Worm (Caenorhabditis elegans) whole organism, young adult: ENCODE results near the gene F35H10.5.

Source experiments
- B0035.1 ChIP-seq: sonication (generic microtip); optimal IDR thresholded peaks from 2 replicates; lab custom pipeline; 2016; ENCODE audit warnings: missing genetic modification characterization, mild to moderate bottlenecking, missing compliant biosample characterization, missing genotype, missing genetic modification reagents
- B0261.1 ChIP-seq: sonication (generic microtip); optimal IDR thresholded peaks from 2 replicates; lab custom pipeline; 2016; ENCODE audit warnings: mild to moderate bottlenecking, missing genetic modification characterization, moderate library complexity, missing compliant biosample characterization
- B0336.3 ChIP-seq: fragments of 200-800 bp; sonication (Bioruptor generic); IDR thresholded peaks from 2 replicates; pipeline ENCODE4 v1.3.6; 2022; ENCODE audit warnings: missing genetic modification characterization, missing compliant biosample characterization
- D2030.7 ChIP-seq: fragments of 200-800 bp; sonication (Bioruptor generic); IDR thresholded peaks from 2 replicates; pipeline ENCODE4 v1.3.6; 2022; ENCODE audit warnings: missing genetic modification reagents, missing genetic modification characterization, missing compliant biosample characterization
- F22D6.2 ChIP-seq: sonication (generic microtip); optimal IDR thresholded peaks from 2 replicates; lab custom pipeline; 2016; ENCODE audit warnings: mild to moderate bottlenecking, missing genetic modification characterization, missing compliant biosample characterization
- F23B12.7 ChIP-seq: sonication (generic microtip); optimal IDR thresholded peaks from 2 replicates; lab custom pipeline; 2017; ENCODE audit warnings: missing genetic modification characterization, mild to moderate bottlenecking, missing compliant biosample characterization, antibody characterized with exemption, moderate library complexity; ENCODE audit not compliant: insufficient read depth
- F37B4.10 ChIP-seq: fragments of 200-800 bp; sonication (Bioruptor generic); IDR thresholded peaks from 2 replicates; pipeline ENCODE4 v1.3.6; 2022; ENCODE audit warnings: missing genetic modification characterization, missing compliant biosample characterization
- F39B2.1 ChIP-seq: fragments of 200-800 bp; sonication (Bioruptor generic); IDR thresholded peaks from 2 replicates; pipeline ENCODE4 v1.3.6; 2022; ENCODE audit warnings: missing genetic modification reagents, missing genetic modification characterization, missing compliant biosample characterization
- K11D2.4 ChIP-seq: fragments of 200-800 bp; sonication (Bioruptor generic); IDR thresholded peaks from 2 replicates; pipeline ENCODE4 v1.3.6; 2022; ENCODE audit warnings: missing genetic modification reagents, missing genetic modification characterization, missing compliant biosample characterization
- Y53F4B.3 ChIP-seq: fragments of 200-800 bp; sonication (Bioruptor generic); IDR thresholded peaks from 2 replicates; pipeline ENCODE4 v1.3.6; 2022; ENCODE audit warnings: missing genetic modification reagents, missing genetic modification characterization, missing compliant biosample characterization
- Y95B8A.8 ChIP-seq: fragments of 200-800 bp; sonication (Bioruptor generic); IDR thresholded peaks from 2 replicates; pipeline ENCODE4 v1.3.6; 2022; ENCODE audit warnings: missing genetic modification reagents, missing genetic modification characterization, missing compliant biosample characterization
- ama-1 ChIP-seq, 3 experiments: fragments of 150-350 bp in 1 of 3; sonication (generic microtip) in 2 of 3; optimal IDR thresholded peaks; 2 replicates each; lab custom pipeline; 2014 to 2018; ENCODE audit warnings: missing biosample characterization in 2 of 3, missing genetic modification characterization in 2 of 3, missing genetic modification reagents in 2 of 3
- attf-6 ChIP-seq: fragments of 200-800 bp; sonication (Bioruptor generic); IDR thresholded peaks from 2 replicates; pipeline ENCODE4 v1.3.6; 2022; ENCODE audit warnings: missing genetic modification reagents, missing genetic modification characterization, missing compliant biosample characterization
- ccch-3 ChIP-seq: fragments of 200-800 bp; sonication (Bioruptor generic); optimal IDR thresholded peaks from 2 replicates; lab custom pipeline; 2018; ENCODE audit warnings: mild to moderate bottlenecking, missing genetic modification characterization, missing compliant biosample characterization
- cebp-1 ChIP-seq, 2 experiments: fragments of 200-800 bp in 1 of 2; sonication (Bioruptor generic) in 1 of 2; sonication (generic microtip) in 1 of 2; IDR thresholded peaks in 1 of 2; optimal IDR thresholded peaks in 1 of 2; 2 replicates each; pipeline versions ENCODE4 v1.3.6 to Lab custom; 2017 to 2022; ENCODE audit warnings: missing compliant biosample characterization in 2 of 2, missing genetic modification characterization in 2 of 2, mild to moderate bottlenecking in 1 of 2, missing genetic modification reagents in 1 of 2, moderate library complexity in 1 of 2
- ceh-100 ChIP-seq: fragments of 200-800 bp; sonication (Bioruptor generic); IDR thresholded peaks from 2 replicates; pipeline ENCODE4 v1.3.6; 2022; ENCODE audit warnings: missing genetic modification reagents, missing genetic modification characterization, missing compliant biosample characterization
- ceh-27 ChIP-seq: fragments of 200-800 bp; sonication (Bioruptor generic); optimal IDR thresholded peaks from 2 replicates; lab custom pipeline; 2018; ENCODE audit warnings: mild to moderate bottlenecking, missing genetic modification characterization, moderate library complexity, missing compliant biosample characterization
- ceh-58 ChIP-seq: fragments of 200-800 bp; sonication (Bioruptor generic); IDR thresholded peaks from 2 replicates; pipeline ENCODE4 v1.3.6; 2022; ENCODE audit warnings: missing genetic modification characterization, missing compliant biosample characterization
- ceh-79 ChIP-seq: sonication (generic microtip); optimal IDR thresholded peaks from 2 replicates; lab custom pipeline; 2017; ENCODE audit warnings: mild to moderate bottlenecking, missing genetic modification characterization, missing compliant biosample characterization
- die-1 ChIP-seq: sonication (generic microtip); optimal IDR thresholded peaks from 2 replicates; lab custom pipeline; 2016; ENCODE audit warnings: missing genotype, mild to moderate bottlenecking, missing genetic modification characterization, missing compliant biosample characterization
- egrh-3 ChIP-seq: fragments of 200-800 bp; sonication (Bioruptor generic); IDR thresholded peaks from 2 replicates; pipeline ENCODE4 v1.3.6; 2022; ENCODE audit warnings: missing genetic modification reagents, missing genetic modification characterization, missing compliant biosample characterization
- ets-4 ChIP-seq: fragments of 200-800 bp; sonication (Bioruptor generic); optimal IDR thresholded peaks from 2 replicates; lab custom pipeline; 2018; ENCODE audit warnings: mild to moderate bottlenecking, missing genetic modification characterization, missing compliant biosample characterization
- fkh-3 ChIP-seq: sonication (generic microtip); optimal IDR thresholded peaks from 2 replicates; lab custom pipeline; 2016; ENCODE audit warnings: mild to moderate bottlenecking, missing genetic modification characterization, missing compliant biosample characterization
- hlh-12 ChIP-seq: sonication (generic microtip); optimal IDR thresholded peaks from 2 replicates; lab custom pipeline; 2016; ENCODE audit warnings: missing genetic modification characterization, missing compliant biosample characterization
- hsf-1 ChIP-seq: fragments of 200-800 bp; sonication (Bioruptor generic); IDR thresholded peaks from 2 replicates; pipeline ENCODE4 v1.3.6; 2022; ENCODE audit warnings: missing genetic modification reagents, missing genetic modification characterization, missing compliant biosample characterization
- let-526 ChIP-seq: fragments of 200-800 bp; sonication (Bioruptor generic); IDR thresholded peaks from 2 replicates; pipeline ENCODE4 v1.3.6; 2022; ENCODE audit warnings: missing genetic modification reagents, missing genetic modification characterization, missing compliant biosample characterization
- lin-40 ChIP-seq: sonication (generic microtip); optimal IDR thresholded peaks from 2 replicates; lab custom pipeline; 2016; ENCODE audit warnings: missing genetic modification characterization, mild to moderate bottlenecking, missing compliant biosample characterization, missing genotype, missing genetic modification reagents
- lin-54 ChIP-seq: fragments of 200-800 bp; sonication (Bioruptor generic); optimal IDR thresholded peaks from 2 replicates; lab custom pipeline; 2018; ENCODE audit warnings: mild to moderate bottlenecking, missing genetic modification characterization, missing compliant biosample characterization
- lir-1 ChIP-seq: fragments of 200-800 bp; sonication (Bioruptor generic); conservative IDR thresholded peaks from 2 replicates; pipeline ENCODE4 v1.3.6; 2022; ENCODE audit warnings: missing genetic modification reagents, missing genetic modification characterization, missing compliant biosample characterization
- lsy-27 ChIP-seq: sonication (generic microtip); optimal IDR thresholded peaks from 2 replicates; lab custom pipeline; 2017; ENCODE audit warnings: missing genetic modification characterization, mild to moderate bottlenecking, missing compliant biosample characterization, antibody characterized with exemption, missing genotype, borderline replicate concordance; ENCODE audit not compliant: insufficient read depth
- madf-10 ChIP-seq: sonication (generic microtip); optimal IDR thresholded peaks from 2 replicates; lab custom pipeline; 2016; ENCODE audit warnings: mild to moderate bottlenecking, missing genetic modification characterization, missing compliant biosample characterization
- madf-3 ChIP-seq: fragments of 200-800 bp; sonication (Bioruptor generic); IDR thresholded peaks from 2 replicates; pipeline ENCODE4 v1.3.6; 2022; ENCODE audit warnings: missing genetic modification reagents, missing genetic modification characterization, missing compliant biosample characterization
- madf-8 ChIP-seq: fragments of 200-800 bp; sonication (Bioruptor generic); conservative IDR thresholded peaks from 2 replicates; pipeline ENCODE4 v1.3.6; 2022; ENCODE audit warnings: missing genetic modification reagents, missing genetic modification characterization, missing compliant biosample characterization
- mes-4 ChIP-seq: sonication (generic microtip); optimal IDR thresholded peaks from 2 replicates; lab custom pipeline; 2016; ENCODE audit warnings: missing genotype, missing genetic modification characterization, missing compliant biosample characterization
- nfya-2 ChIP-seq: fragments of 200-800 bp; sonication (Bioruptor generic); IDR thresholded peaks from 2 replicates; pipeline ENCODE4 v1.3.6; 2022; ENCODE audit warnings: missing genetic modification reagents, missing genetic modification characterization, missing compliant biosample characterization
- nhr-27 ChIP-seq: fragments of 200-800 bp; sonication (Bioruptor generic); optimal IDR thresholded peaks from 2 replicates; lab custom pipeline; 2018; ENCODE audit warnings: mild to moderate bottlenecking, missing genetic modification characterization, moderate library complexity, missing compliant biosample characterization
- pbrm-1 ChIP-seq: fragments of 200-800 bp; sonication (Bioruptor generic); IDR thresholded peaks from 2 replicates; pipeline ENCODE4 v1.3.6; 2022; ENCODE audit warnings: missing genetic modification reagents, missing genetic modification characterization, missing compliant biosample characterization
- sea-2 ChIP-seq: fragments of 200-800 bp; sonication (Bioruptor generic); IDR thresholded peaks from 2 replicates; pipeline ENCODE4 v1.3.6; 2022; ENCODE audit warnings: missing genetic modification characterization, missing compliant biosample characterization
- snpc-1.1 ChIP-seq: sonication (generic microtip); optimal IDR thresholded peaks from 2 replicates; lab custom pipeline; 2017; ENCODE audit warnings: missing genetic modification characterization, mild to moderate bottlenecking, missing compliant biosample characterization, antibody characterized with exemption, moderate library complexity, missing genotype, missing genetic modification reagents; ENCODE audit not compliant: insufficient read depth
- snpc-3.4 ChIP-seq: sonication (generic microtip); optimal IDR thresholded peaks from 2 replicates; lab custom pipeline; 2017; ENCODE audit warnings: missing genetic modification characterization, mild to moderate bottlenecking, missing compliant biosample characterization, antibody characterized with exemption, moderate library complexity, missing genotype, missing genetic modification reagents
- sptf-2 ChIP-seq: fragments of 200-800 bp; sonication (Bioruptor generic); optimal IDR thresholded peaks from 2 replicates; lab custom pipeline; 2018; ENCODE audit warnings: mild to moderate bottlenecking, missing genetic modification characterization, missing compliant biosample characterization
- tbp1 ChIP-seq: fragments of 200-800 bp; sonication (Bioruptor generic); optimal IDR thresholded peaks from 2 replicates; lab custom pipeline; 2018; ENCODE audit warnings: mild to moderate bottlenecking, missing genetic modification characterization, missing compliant biosample characterization
- xnd-1 ChIP-seq: sonication (generic microtip); optimal IDR thresholded peaks from 2 replicates; lab custom pipeline; 2016; ENCODE audit warnings: missing genotype, missing genetic modification reagents, missing genetic modification characterization, missing compliant biosample characterization
- ztf-18 ChIP-seq: sonication (generic microtip); optimal IDR thresholded peaks from 2 replicates; lab custom pipeline; 2016; ENCODE audit warnings: missing genotype, mild to moderate bottlenecking, missing genetic modification characterization, missing compliant biosample characterization
- ztf-26 ChIP-seq: sonication (generic microtip); optimal IDR thresholded peaks from 2 replicates; lab custom pipeline; 2017; ENCODE audit warnings: missing genetic modification characterization, missing compliant biosample characterization
- ztf-3 ChIP-seq: fragments of 200-800 bp; sonication (Bioruptor generic); optimal IDR thresholded peaks from 2 replicates; lab custom pipeline; 2018; ENCODE audit warnings: mild to moderate bottlenecking, missing genetic modification characterization, missing compliant biosample characterization

The F35H10.5 gene

DNA sequence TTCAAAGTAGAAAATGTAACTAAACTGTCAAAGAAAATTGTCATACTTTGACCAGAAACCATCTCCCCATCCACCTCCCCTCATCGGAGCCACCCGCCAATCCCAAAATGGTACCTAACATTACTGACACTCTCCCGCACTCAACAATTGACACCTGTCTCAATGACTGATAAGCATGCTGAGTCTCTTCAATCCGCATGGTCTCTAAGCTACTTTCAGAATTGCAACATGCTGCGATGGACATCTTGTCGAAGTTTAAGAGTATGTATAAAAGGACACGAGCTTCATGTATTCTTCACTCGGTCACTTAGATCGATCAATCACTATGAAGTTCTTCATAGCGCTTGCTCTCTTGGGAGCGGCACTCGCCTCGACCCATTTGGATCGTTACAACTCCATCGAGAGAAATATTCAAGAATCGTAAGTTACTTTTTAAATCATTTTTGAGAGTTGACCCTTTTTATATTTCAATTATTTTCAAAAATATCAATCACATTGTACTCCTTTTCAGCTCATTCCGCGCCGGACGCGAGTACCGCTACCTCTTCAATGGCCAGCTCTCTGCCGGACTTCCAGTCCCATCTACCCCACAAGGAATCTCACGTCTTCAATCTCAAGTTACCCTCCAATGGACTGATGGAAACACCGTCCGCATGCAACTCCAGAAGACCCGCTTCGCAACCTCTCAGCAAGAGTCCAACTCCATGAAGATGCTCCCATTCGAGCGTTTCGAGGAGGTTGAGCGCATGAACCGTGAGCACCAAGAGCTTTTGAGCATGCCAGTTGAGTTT is 39.5 kb upstream of the F35H10.5 start, which contains the start of gene vit-6 (continued):
- TF ChIP-seq F23B12.7, result no peak
- TF ChIP-seq lsy-27 (tag; lab: Kevin White, UChicago), result no peak
- no peak for TF ChIP-seq ceh-79 (tag; lab: Kevin White, UChicago)
- no peak for TF ChIP-seq K11D2.4 (GFP tag; lab: Robert Waterston, UW)
- peak; percentile 24 for TF ChIP-seq tbp1 (GFP tag; lab: Kevin White, UChicago)
- TF ChIP-seq Y53F4B.3, result no peak
- no peak for TF ChIP-seq ztf-26 (tag; lab: Kevin White, UChicago)
- TF ChIP-seq nfya-2, result no peak
- TF ChIP-seq madf-10 (tag; lab: Kevin White, UChicago), result peak; percentile 39
- 0 out of 2 replicates have a peak, but pooled peaks have one; percentile 10 for TF ChIP-seq pbrm-1 (GFP tag; lab: Robert Waterston, UW)
- TF ChIP-seq snpc-3.4 (tag; lab: Kevin White, UChicago), result no peak
- TF ChIP-seq ztf-3, result no peak
- TF ChIP-seq F37B4.10 (GFP tag; lab: Robert Waterston, UW), result no peak
- no peak for TF ChIP-seq D2030.7 (GFP tag; lab: Robert Waterston, UW)
- TF ChIP-seq ama-1 (optimal IDR thresholded peaks at IDR 0.05; lab: Kevin White, UChicago), result no peak
- no peak for TF ChIP-seq ama-1 (GFP tag; optimal IDR thresholded peaks at IDR 0.05; lab: Kevin White, UChicago)
- TF ChIP-seq hlh-12 (tag; lab: Kevin White, UChicago), result no peak
- no peak for TF ChIP-seq F22D6.2
- no peak for TF ChIP-seq hsf-1 (GFP tag; lab: Robert Waterston, UW)
- TF ChIP-seq die-1, result no peak
- no peak for TF ChIP-seq ztf-18
- TF ChIP-seq lin-54 (GFP tag; lab: Kevin White, UChicago), result no peak
- no peak for TF ChIP-seq B0261.1 (tag; lab: Kevin White, UChicago)
- peak; percentile 15 for TF ChIP-seq lin-40
- TF ChIP-seq B0035.1 (tag; lab: Kevin White, UChicago), result no peak
- no peak for TF ChIP-seq xnd-1
- TF ChIP-seq attf-6 (GFP tag; lab: Robert Waterston, UW), result peak; percentile 30; the same call in 1 of the 2 replicates
- TF ChIP-seq ccch-3 (GFP tag; lab: Kevin White, UChicago), result no peak
- TF ChIP-seq lir-1, result no peak
- TF ChIP-seq madf-8 (GFP tag; lab: Robert Waterston, UW), result no peak
- no peak for TF ChIP-seq ceh-58 (GFP tag; lab: Robert Waterston, UW)
- TF ChIP-seq let-526 (GFP tag; lab: Robert Waterston, UW), result 0 out of 2 replicates have a peak, but pooled peaks have one; percentile 44
- peak; percentile 63 for TF ChIP-seq B0336.3 (GFP tag; lab: Robert Waterston, UW)
- TF ChIP-seq ets-4 (GFP tag; lab: Kevin White, UChicago), result peak; percentile 6
- TF ChIP-seq madf-3 (GFP tag; lab: Robert Waterston, UW), result no peak
- TF ChIP-seq ceh-27 (GFP tag; lab: Kevin White, UChicago), result no peak
- TF ChIP-seq F39B2.1 (GFP tag; lab: Robert Waterston, UW), result no peak
- no peak for TF ChIP-seq nhr-27 (tag; lab: Kevin White, UChicago)
- 0 out of 2 replicates have a peak, but pooled peaks have one; percentile 27 for TF ChIP-seq Y95B8A.8 (GFP tag; lab: Robert Waterston, UW)
- TF ChIP-seq snpc-1.1 (tag; lab: Kevin White, UChicago), result no peak
- no peak for TF ChIP-seq sptf-2 (GFP tag; lab: Kevin White, UChicago)
- TF ChIP-seq mes-4, result no peak
- no peak for TF ChIP-seq cebp-1 (GFP tag; IDR thresholded peaks at IDR 0.05; lab: Robert Waterston, UW)
- TF ChIP-seq cebp-1 (tag; optimal IDR thresholded peaks at IDR 0.05; lab: Kevin White, UChicago), result no peak
- TF ChIP-seq ceh-100, result no peak
- TF ChIP-seq fkh-3 (tag; lab: Kevin White, UChicago), result peak; percentile 24
- TF ChIP-seq egrh-3 (GFP tag; lab: Robert Waterston, UW), result no peak
- TF ChIP-seq sea-2 (GFP tag; lab: Robert Waterston, UW), result 0 out of 2 replicates have a peak, but pooled peaks have one; percentile 12
